Worm (Caenorhabditis elegans) whole organism, mixed stage, embryonic: ENCODE data around the gene Y32F6A.5.
A peak's percentile ranks its signal among the peaks of the same experiment; 100 is the strongest.

Experiments
- M03D4.4 ChIP-seq: sonication (generic microtip); optimal IDR thresholded peaks from 2 replicates; lab custom pipeline; 2017; ENCODE audit warnings: mild to moderate bottlenecking, missing genetic modification characterization, missing compliant biosample characterization
- bed-3 ChIP-seq: fragments of 200-800 bp; sonication (Bioruptor generic); optimal IDR thresholded peaks from 3 replicates; lab custom pipeline; 2018; ENCODE audit warnings: mild to moderate bottlenecking, missing genetic modification characterization, moderate library complexity, missing compliant biosample characterization
- blmp-1 ChIP-seq: fragments of 150-350 bp; optimal IDR thresholded peaks from 2 replicates; lab custom pipeline; 2014; ENCODE audit warnings: missing biosample characterization, missing genetic modification characterization
- ceh-39 ChIP-seq: fragments of 150-350 bp; optimal IDR thresholded peaks from 2 replicates; lab custom pipeline; 2014; ENCODE audit warnings: missing biosample characterization, missing genetic modification characterization
- ceh-83 ChIP-seq: fragments of 200-800 bp; sonication (Bioruptor generic); optimal IDR thresholded peaks from 2 replicates; lab custom pipeline; 2018; ENCODE audit warnings: mild to moderate bottlenecking, missing genetic modification characterization, missing compliant biosample characterization
- cnd-1 ChIP-seq: fragments of 200-800 bp; sonication (Bioruptor generic); optimal IDR thresholded peaks from 2 replicates; lab custom pipeline; 2018; ENCODE audit warnings: mild to moderate bottlenecking, missing genetic modification characterization, missing compliant biosample characterization
- drap-1 ChIP-seq: fragments of 200-800 bp; sonication (Bioruptor generic); optimal IDR thresholded peaks from 3 replicates; lab custom pipeline; 2018; ENCODE audit warnings: mild to moderate bottlenecking, missing genetic modification characterization, missing compliant biosample characterization
- elt-1 ChIP-seq: sonication (generic microtip); optimal IDR thresholded peaks from 2 replicates; lab custom pipeline; 2017; ENCODE audit warnings: missing genetic modification characterization, mild to moderate bottlenecking, missing compliant biosample characterization, antibody characterized with exemption, moderate library complexity, borderline replicate concordance; ENCODE audit not compliant: insufficient read depth
- elt-3 ChIP-seq: fragments of 150-350 bp; optimal IDR thresholded peaks from 2 replicates; lab custom pipeline; 2014; ENCODE audit warnings: missing biosample characterization, missing genetic modification characterization
- flh-1 ChIP-seq: fragments of 200-800 bp; sonication (Bioruptor generic); optimal IDR thresholded peaks from 2 replicates; lab custom pipeline; 2018; ENCODE audit warnings: mild to moderate bottlenecking, missing genetic modification characterization, moderate library complexity, missing compliant biosample characterization
- ham-2 ChIP-seq: fragments of 200-800 bp; sonication (Bioruptor generic); optimal IDR thresholded peaks from 2 replicates; lab custom pipeline; 2018; ENCODE audit warnings: mild to moderate bottlenecking, missing genetic modification characterization, missing compliant biosample characterization
- hlh-1 ChIP-seq: fragments of 150-350 bp; optimal IDR thresholded peaks from 2 replicates; lab custom pipeline; 2014; ENCODE audit warnings: missing biosample characterization, missing genetic modification reagents, missing genetic modification characterization
- lin-32 ChIP-seq: fragments of 200-800 bp; sonication (Bioruptor generic); optimal IDR thresholded peaks from 2 replicates; lab custom pipeline; 2018; ENCODE audit warnings: mild to moderate bottlenecking, missing genetic modification characterization, missing compliant biosample characterization
- lsy-2 ChIP-seq: fragments of 150-350 bp; optimal IDR thresholded peaks from 2 replicates; lab custom pipeline; 2014; ENCODE audit warnings: missing biosample characterization, missing genetic modification characterization
- mep-1 ChIP-seq: fragments of 150-350 bp; optimal IDR thresholded peaks from 2 replicates; lab custom pipeline; 2017; ENCODE audit warnings: missing biosample characterization, missing genetic modification reagents, missing genetic modification characterization, inconsistent platforms
- nhr-12 ChIP-seq: fragments of 150-350 bp; optimal IDR thresholded peaks from 2 replicates; lab custom pipeline; 2014; ENCODE audit warnings: missing biosample characterization, missing genetic modification characterization
- nhr-2 ChIP-seq: fragments of 150-350 bp; optimal IDR thresholded peaks from 2 replicates; lab custom pipeline; 2014; ENCODE audit warnings: missing biosample characterization, missing genetic modification characterization
- nhr-237 ChIP-seq: fragments of 150-350 bp; optimal IDR thresholded peaks from 2 replicates; lab custom pipeline; 2014; ENCODE audit warnings: missing biosample characterization, missing genetic modification characterization
- pha-4 ChIP-seq: fragments of 150-350 bp; optimal IDR thresholded peaks from 2 replicates; lab custom pipeline; 2018; ENCODE audit warnings: missing biosample characterization, missing genetic modification reagents, missing genetic modification characterization
- sem-2 ChIP-seq: fragments of 200-800 bp; sonication (Bioruptor generic); optimal IDR thresholded peaks from 2 replicates; lab custom pipeline; 2018; ENCODE audit warnings: mild to moderate bottlenecking, missing genetic modification characterization, missing compliant biosample characterization
- snpc-4 ChIP-seq: fragments of 150-350 bp; optimal IDR thresholded peaks from 2 replicates; lab custom pipeline; 2014; ENCODE audit warnings: missing biosample characterization, missing genetic modification characterization
- unc-120 ChIP-seq: sonication (generic microtip); optimal IDR thresholded peaks from 2 replicates; lab custom pipeline; 2017; ENCODE audit warnings: missing genetic modification characterization, missing compliant biosample characterization; ENCODE audit not compliant: poor library complexity, severe bottlenecking
- unc-39 ChIP-seq: fragments of 150-350 bp; optimal IDR thresholded peaks from 2 replicates; lab custom pipeline; 2014; ENCODE audit warnings: missing biosample characterization, missing genetic modification characterization
- unc-62 ChIP-seq: fragments of 150-350 bp; optimal IDR thresholded peaks from 2 replicates; lab custom pipeline; 2014; ENCODE audit warnings: missing biosample characterization, missing genetic modification reagents, missing genetic modification characterization
- zip-8 ChIP-seq: fragments of 150-350 bp; optimal IDR thresholded peaks from 2 replicates; lab custom pipeline; 2014; ENCODE audit warnings: missing biosample characterization, missing genetic modification characterization
- ztf-11 ChIP-seq: fragments of 150-350 bp; optimal IDR thresholded peaks from 2 replicates; lab custom pipeline; 2014; ENCODE audit warnings: missing biosample characterization, missing genetic modification characterization

The Y32F6A.5 gene

DNA sequence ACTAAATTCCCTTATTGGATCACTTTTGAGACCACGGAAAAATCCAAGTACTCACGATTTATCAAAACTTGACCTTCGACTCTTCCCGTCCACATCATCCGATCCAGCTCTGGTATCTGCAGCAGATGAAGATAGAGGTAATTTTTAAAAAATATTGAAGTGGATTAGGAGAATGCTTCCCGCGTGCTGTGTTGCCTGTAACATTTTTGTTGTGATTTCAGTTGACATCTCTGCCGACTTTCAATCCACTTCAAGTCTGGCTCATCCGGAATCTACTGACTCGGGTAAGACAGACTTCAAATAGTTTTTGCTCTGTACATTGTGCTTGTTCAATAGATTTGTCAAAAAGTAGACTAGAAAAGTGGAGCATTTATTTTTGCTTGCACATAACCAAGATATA is 22.0 kb upstream of the Y32F6A.5 start:
- no peak for TF ChIP-seq snpc-4 (tag; lab: Kevin White, UChicago)
- no peak for TF ChIP-seq hlh-1 (tag; lab: Kevin White, UChicago)
- TF ChIP-seq sem-2 (GFP tag; lab: Kevin White, UChicago) = no peak
- no peak for TF ChIP-seq unc-39 (tag; lab: Kevin White, UChicago)
- TF ChIP-seq zip-8 (tag; lab: Kevin White, UChicago) = no peak
- TF ChIP-seq lin-32 (GFP tag; lab: Kevin White, UChicago) = no peak

DNA sequence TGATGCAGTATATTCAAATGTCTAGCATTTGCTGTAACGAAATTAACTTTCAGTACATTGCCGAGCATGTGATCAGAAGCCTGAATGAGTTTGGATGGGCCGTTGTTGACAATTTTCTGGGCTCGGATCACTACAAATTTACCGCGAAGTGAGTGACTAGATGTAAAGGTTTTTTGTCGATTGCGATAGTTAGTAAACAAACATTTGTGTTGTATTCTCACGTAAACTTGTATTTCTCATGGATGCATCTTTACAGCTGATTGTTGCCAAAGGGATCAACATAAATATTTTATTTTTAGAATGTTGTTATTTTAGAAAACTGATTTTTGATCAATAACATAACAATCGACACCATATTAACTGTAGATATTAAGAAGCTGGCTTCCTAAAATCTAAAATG is 20.6 kb upstream of the Y32F6A.5 start:
- no peak for TF ChIP-seq drap-1 (GFP tag; lab: Kevin White, UChicago)
- no peak for TF ChIP-seq ztf-11 (tag; lab: Kevin White, UChicago)
- TF ChIP-seq elt-1 (tag; lab: Kevin White, UChicago) = no peak
- TF ChIP-seq flh-1 (GFP tag; lab: Kevin White, UChicago) = no peak
- TF ChIP-seq unc-120 (tag; lab: Kevin White, UChicago) = no peak
- no peak for TF ChIP-seq M03D4.4 (tag; lab: Kevin White, UChicago)
- TF ChIP-seq ceh-83 (GFP tag; lab: Kevin White, UChicago) = no peak
- no peak for TF ChIP-seq bed-3 (GFP tag; lab: Kevin White, UChicago)
- no peak for TF ChIP-seq elt-3 (tag; lab: Kevin White, UChicago)
- TF ChIP-seq nhr-2 (tag; lab: Kevin White, UChicago) = no peak

- TF ChIP-seq bed-3 (GFP tag; lab: Kevin White, UChicago) (no peak), cnd-1 (no peak), hlh-1 (tag; lab: Kevin White, UChicago) (peak; percentile 55), elt-1 (tag; lab: Kevin White, UChicago) (no peak), drap-1 (GFP tag; lab: Kevin White, UChicago) (no peak), ham-2 (GFP tag; lab: Kevin White, UChicago) (no peak)
Observed at ce11 chrV:10472901-10473774, 19.7 kb upstream of the Y32F6A.5 start.

DNA sequence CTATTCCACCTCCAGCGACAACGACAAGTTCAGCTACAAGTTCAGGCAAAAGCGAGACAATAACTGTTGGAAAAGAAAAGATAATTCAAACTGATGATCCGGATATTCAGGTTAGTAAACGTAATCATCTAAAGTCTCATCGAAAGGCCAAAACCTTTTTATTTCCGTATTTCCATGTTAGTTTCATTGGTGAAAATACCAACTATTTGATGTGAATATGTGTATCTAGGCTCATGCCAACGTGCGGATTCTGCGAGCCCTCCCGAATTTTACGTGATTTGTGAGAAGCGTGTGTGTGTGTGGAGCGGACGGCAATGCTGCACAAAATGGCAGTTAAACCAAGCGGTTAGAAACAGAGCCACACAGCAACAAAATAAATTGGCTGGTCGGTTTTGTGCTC is 17.6 kb upstream of the Y32F6A.5 start:
- TF ChIP-seq nhr-2 (tag; lab: Kevin White, UChicago) (no peak), lsy-2 (tag; lab: Kevin White, UChicago) (no peak), ztf-11 (tag; lab: Kevin White, UChicago) (no peak), mep-1 (tag; lab: Kevin White, UChicago) (no peak), M03D4.4 (tag; lab: Kevin White, UChicago) (no peak), unc-120 (tag; lab: Kevin White, UChicago) (no peak), nhr-237 (tag; lab: Kevin White, UChicago) (no peak), nhr-12 (no peak), ceh-83 (GFP tag; lab: Kevin White, UChicago) (no peak), unc-39 (tag; lab: Kevin White, UChicago) (no peak), flh-1 (GFP tag; lab: Kevin White, UChicago) (no peak)
- TF ChIP-seq, all 35 proteins: peak for 0

- TF ChIP-seq ceh-39 (tag; lab: Kevin White, UChicago) (no peak), unc-62 (GFP tag; lab: Kevin White, UChicago) (no peak), lin-32 (GFP tag; lab: Kevin White, UChicago) (no peak), nhr-12 (no peak), ceh-83 (GFP tag; lab: Kevin White, UChicago) (no peak), pha-4 (tag; lab: Kevin White, UChicago) (no peak), cnd-1 (no peak), elt-1 (tag; lab: Kevin White, UChicago) (no peak), blmp-1 (tag; lab: Kevin White, UChicago) (no peak), sem-2 (GFP tag; lab: Kevin White, UChicago) (no peak), unc-39 (tag; lab: Kevin White, UChicago) (no peak), nhr-237 (tag; lab: Kevin White, UChicago) (no peak), unc-120 (tag; lab: Kevin White, UChicago) (no peak)
- TF ChIP-seq, all 35 proteins: peak for 0
Observed at ce11 chrV:10469845-10470244, 16.4 kb upstream of the Y32F6A.5 start.
